Worm (Caenorhabditis elegans): Measurements from ENCODE around the gene tpi-1.

tpi-1 gene

ce11 chrII:12027697-12028245, 11.2 kb downstream of the tpi-1 start, which contains the start of gene Y17G7B.8 (continued):
- TF ChIP-seq hmg-1.1 (GFP tag; IDR thresholded peaks at IDR 0.05) = no peak
- TF ChIP-seq dve-1 (tag; optimal IDR thresholded peaks at IDR 0.05; ENCODE audit: insufficient read depth) = peak; percentile 80
- no peak for TF ChIP-seq aly-2 (tag; optimal IDR thresholded peaks at IDR 0.05)
- TF ChIP-seq fos-1 (tag; optimal IDR thresholded peaks at IDR 0.05) = no peak
- no peak for TF ChIP-seq spr-1 (tag; optimal IDR thresholded peaks at IDR 0.05)
- TF ChIP-seq tra-1 (GFP tag; IDR thresholded peaks at IDR 0.05) = no peak
- TF ChIP-seq snpc-1.2 (GFP tag; IDR thresholded peaks at IDR 0.05) = no peak
- no peak for TF ChIP-seq ces-1 (GFP tag; optimal IDR thresholded peaks at IDR 0.05)
- no peak for TF ChIP-seq snpc-4 (tag; optimal IDR thresholded peaks at IDR 0.05)
- TF ChIP-seq Y105C5A.15 (GFP tag; IDR thresholded peaks at IDR 0.05) = no peak
- no peak for TF ChIP-seq ztf-7 (tag; optimal IDR thresholded peaks at IDR 0.05)
- TF ChIP-seq Y5F2A.4 (GFP tag; optimal IDR thresholded peaks at IDR 0.05) = no peak
- TF ChIP-seq zip-11 (GFP tag; IDR thresholded peaks at IDR 0.05) = no peak
- peak; percentile 91 for TF ChIP-seq php-3 (GFP tag; IDR thresholded peaks at IDR 0.05)
- no peak for TF ChIP-seq lin-15B (tag; optimal IDR thresholded peaks at IDR 0.05)
- TF ChIP-seq nhr-25 (tag; optimal IDR thresholded peaks at IDR 0.05; ENCODE audit: borderline replicate concordance, insufficient read depth) = no peak
- no peak for TF ChIP-seq cey-2 (tag; optimal IDR thresholded peaks at IDR 0.05; ENCODE audit: borderline replicate concordance, insufficient read depth)
- no peak for TF ChIP-seq ztf-11 (tag; optimal IDR thresholded peaks at IDR 0.05)
- no peak for TF ChIP-seq unc-130 (GFP tag; optimal IDR thresholded peaks at IDR 0.05)
- TF ChIP-seq lin-13 (GFP tag; optimal IDR thresholded peaks at IDR 0.05) = no peak
- TF ChIP-seq vab-7 (GFP tag; IDR thresholded peaks at IDR 0.05) = no peak
- TF ChIP-seq lim-7 (GFP tag; IDR thresholded peaks at IDR 0.05) = no peak
- TF ChIP-seq Y75B8A.6 (GFP tag; IDR thresholded peaks at IDR 0.05) = no peak
- TF ChIP-seq mdl-1 (tag; optimal IDR thresholded peaks at IDR 0.05) = peak in 1 of 2 experiments; percentile 55
- TF ChIP-seq ama-1 (optimal IDR thresholded peaks at IDR 0.05) = no peak
- no peak for TF ChIP-seq rbr-2 (tag; optimal IDR thresholded peaks at IDR 0.05)
- TF ChIP-seq nhr-28 (tag; optimal IDR thresholded peaks at IDR 0.05) = peak; percentile 61
- TF ChIP-seq nhr-10 (tag; optimal IDR thresholded peaks at IDR 0.05) = no peak
- no peak for TF ChIP-seq F26F4.8 (GFP tag; conservative IDR thresholded peaks at IDR 0.05)
- no peak for TF ChIP-seq sdz-12 (GFP tag; optimal IDR thresholded peaks at IDR 0.05)
- no peak for TF ChIP-seq unc-39 (tag; optimal IDR thresholded peaks at IDR 0.05)
- no peak for TF ChIP-seq daf-16 (GFP tag; optimal IDR thresholded peaks at IDR 0.05)
- TF ChIP-seq daf-16 (tag; optimal IDR thresholded peaks at IDR 0.05) = peak; percentile 87
- TF ChIP-seq ceh-32 (tag; optimal IDR thresholded peaks at IDR 0.05; ENCODE audit: poor library complexity) = no peak
- no peak for TF ChIP-seq ceh-20 (GFP tag; IDR thresholded peaks at IDR 0.05)
- TF ChIP-seq nhr-6 (tag; optimal IDR thresholded peaks at IDR 0.05) = peak; percentile 92
- TF ChIP-seq egl-27 (tag; optimal IDR thresholded peaks at IDR 0.05) = no peak
- no peak for TF ChIP-seq mdt-29 (GFP tag; IDR thresholded peaks at IDR 0.05)
- no peak for TF ChIP-seq daf-12 (tag; optimal IDR thresholded peaks at IDR 0.05)
- TF ChIP-seq D1046.2 (GFP tag; IDR thresholded peaks at IDR 0.05) = no peak
- no peak for TF ChIP-seq hlh-11 (tag; optimal IDR thresholded peaks at IDR 0.05)
- no peak for TF ChIP-seq lir-3 (tag; optimal IDR thresholded peaks at IDR 0.05)
- TF ChIP-seq spr-3 (GFP tag; optimal IDR thresholded peaks at IDR 0.05) = no peak
- TF ChIP-seq zfp-3 (GFP tag; conservative IDR thresholded peaks at IDR 0.05) = no peak
- no peak for TF ChIP-seq lin-29 (GFP tag; IDR thresholded peaks at IDR 0.05)
- no peak for TF ChIP-seq F44E2.7 (GFP tag; IDR thresholded peaks at IDR 0.05)
- TF ChIP-seq zip-2 (tag; optimal IDR thresholded peaks at IDR 0.05) = no peak
- peak in 1 of 2 experiments; percentile 21 for TF ChIP-seq hif-1 (tag; optimal IDR thresholded peaks at IDR 0.05)
- TF ChIP-seq F49E8.2 (tag; optimal IDR thresholded peaks at IDR 0.05; ENCODE audit: borderline replicate concordance) = no peak
- no peak for TF ChIP-seq duxl-1 (tag; optimal IDR thresholded peaks at IDR 0.05; ENCODE audit: poor library complexity)
- TF ChIP-seq ceh-28 (tag; optimal IDR thresholded peaks at IDR 0.05) = no peak
- TF ChIP-seq mxl-2 (GFP tag; conservative IDR thresholded peaks at IDR 0.05) = no peak
